Fruit fly (Drosophila melanogaster): ENCODE measurements around the gene Akap200.

Gene Akap200

dm6 chr2L:8411530-8411929 is 4.0 kb upstream of the Akap200 start, which contains the start of gene Naglu (continued):
- TF ChIP-seq fd59A (GFP tag; optimal IDR thresholded peaks at IDR 0.05) (no peak), fkh (GFP tag; optimal IDR thresholded peaks at IDR 0.05) (no peak), dac (GFP tag; optimal IDR thresholded peaks at IDR 0.05) (no peak), CG11902 (GFP tag; optimal IDR thresholded peaks at IDR 0.05) (no peak)

- TF ChIP-seq CG8119 (GFP tag; IDR thresholded peaks at IDR 0.05) (peak; percentile 55; the same call in 2 of the 3 replicates), CG4318 (GFP tag; optimal IDR thresholded peaks at IDR 0.05) (no peak), Eip78C (GFP tag) (peak; percentile 94), Sox102F (GFP tag; optimal IDR thresholded peaks at IDR 0.05) (peak; percentile 88), net (GFP tag; optimal IDR thresholded peaks at IDR 0.05) (peak; percentile 59), Eip75B (GFP tag; optimal IDR thresholded peaks at IDR 0.05) (peak; percentile 89), CG6792 (GFP tag; optimal IDR thresholded peaks at IDR 0.05) (peak; percentile 76), fd59A (GFP tag; optimal IDR thresholded peaks at IDR 0.05) (peak; percentile 65), fd85E (GFP tag; optimal IDR thresholded peaks at IDR 0.05) (peak; percentile 62), fkh (GFP tag; optimal IDR thresholded peaks at IDR 0.05) (peak; percentile 16), CG34406 (GFP tag; optimal IDR thresholded peaks at IDR 0.05) (peak; percentile 56), Met (GFP tag; optimal IDR thresholded peaks at IDR 0.05) (peak; percentile 80), Hr38 (GFP tag; optimal IDR thresholded peaks at IDR 0.05) (no peak), Sox14 (GFP tag; optimal IDR thresholded peaks at IDR 0.05) (peak; percentile 98), CG16779 (tag; optimal IDR thresholded peaks at IDR 0.05) (peak; percentile 61), CG10631 (GFP tag; optimal IDR thresholded peaks at IDR 0.05) (peak; percentile 73), dsx (GFP tag; optimal IDR thresholded peaks at IDR 0.05; ENCODE audit: poor library complexity, severe bottlenecking) (peak; percentile 84), topi (GFP tag; optimal IDR thresholded peaks at IDR 0.05) (peak; percentile 78), eg (GFP tag; IDR thresholded peaks at IDR 0.05) (peak; percentile 60), salr (GFP tag; optimal IDR thresholded peaks at IDR 0.05) (peak; percentile 32 to 63), CG8632 (GFP tag; optimal IDR thresholded peaks at IDR 0.05) (peak; percentile 59), Hr4 (GFP tag; optimal IDR thresholded peaks at IDR 0.05) (peak; percentile 56), CG6276 (GFP tag; optimal IDR thresholded peaks at IDR 0.05) (peak; percentile 16), Blimp-1 (GFP tag; optimal IDR thresholded peaks at IDR 0.05) (peak; percentile 29), acj6 (GFP tag; optimal IDR thresholded peaks at IDR 0.05) (peak; percentile 65), svp (GFP tag) (peak; percentile 99), CG11762 (GFP tag; optimal IDR thresholded peaks at IDR 0.05; ENCODE audit: insufficient read depth) (no peak), CG31627 (GFP tag; optimal IDR thresholded peaks at IDR 0.05) (peak; percentile 73), lz (GFP tag; optimal IDR thresholded peaks at IDR 0.05) (peak; percentile 79), CG32006 (GFP tag; optimal IDR thresholded peaks at IDR 0.05) (peak; percentile 65), CG11294 (GFP tag; IDR thresholded peaks at IDR 0.05) (peak; percentile 51; the same call in 1 of the 2 replicates), CG6808 (GFP tag; optimal IDR thresholded peaks at IDR 0.05) (peak; percentile 73), Gug (GFP tag; IDR thresholded peaks at IDR 0.05) (no peak), CG1621 (tag; optimal IDR thresholded peaks at IDR 0.05) (peak; percentile 71), esn (GFP tag; optimal IDR thresholded peaks at IDR 0.05) (peak; percentile 85), Lpt (GFP tag; optimal IDR thresholded peaks at IDR 0.05) (peak; percentile 67), Ets21C (GFP tag; optimal IDR thresholded peaks at IDR 0.05) (peak; percentile 60), CG15336 (GFP tag; IDR thresholded peaks at IDR 0.05) (peak; percentile 60), vri (GFP tag; optimal IDR thresholded peaks at IDR 0.05) (peak; percentile 55), pdm3 (GFP tag; optimal IDR thresholded peaks at IDR 0.05) (peak; percentile 75), Ets96B (tag; optimal IDR thresholded peaks at IDR 0.05) (peak; percentile 76), dac (GFP tag; optimal IDR thresholded peaks at IDR 0.05) (peak; percentile 14), ss (GFP tag; optimal IDR thresholded peaks at IDR 0.05) (peak; percentile 82 to 90), spab (GFP tag; optimal IDR thresholded peaks at IDR 0.05) (peak; percentile 75), CG7368 (GFP tag; optimal IDR thresholded peaks at IDR 0.05) (peak; percentile 60), Sox15 (GFP tag; optimal IDR thresholded peaks at IDR 0.05) (peak; percentile 7), Eip93F (GFP tag; optimal IDR thresholded peaks at IDR 0.05) (no peak)
Measured at dm6 chr2L:8416350-8417046, 1.0 kb downstream of the Akap200 start.

All from whole organism, prepupa.